Worm (Caenorhabditis elegans): ENCODE data around the gene sfxn-2.

The sfxn-2 gene

ce11 chrX:7952226-7953062 is 5.7 kb downstream of the sfxn-2 start (continued):
- TF ChIP-seq nhr-11 (tag; optimal IDR thresholded peaks at IDR 0.05) (peak; percentile 42), php-3 (GFP tag; IDR thresholded peaks at IDR 0.05) (peak; percentile 59; the same call in 1 of the 2 replicates), nhr-6 (tag; optimal IDR thresholded peaks at IDR 0.05) (no peak), F49E8.2 (tag; optimal IDR thresholded peaks at IDR 0.05; ENCODE audit: borderline replicate concordance) (no peak), nhr-48 (tag; optimal IDR thresholded peaks at IDR 0.05) (peak; percentile 55), nhr-10 (tag; optimal IDR thresholded peaks at IDR 0.05) (no peak), lim-7 (GFP tag; IDR thresholded peaks at IDR 0.05) (no peak), set-16 (GFP tag; IDR thresholded peaks at IDR 0.05) (no peak), mxl-3 (GFP tag; optimal IDR thresholded peaks at IDR 0.05) (peak; percentile 39), lin-38 (GFP tag; IDR thresholded peaks at IDR 0.05) (no peak), hlh-30 (tag; optimal IDR thresholded peaks at IDR 0.05; ENCODE audit: insufficient read depth) (peak; percentile 78), unc-39 (tag; optimal IDR thresholded peaks at IDR 0.05) (no peak), hlh-11 (tag; optimal IDR thresholded peaks at IDR 0.05) (peak; percentile 53)

- TF ChIP-seq madf-5 (GFP tag; IDR thresholded peaks at IDR 0.05) (no peak), lin-39 (tag; optimal IDR thresholded peaks at IDR 0.05) (no peak), dmd-8 (GFP tag; IDR thresholded peaks at IDR 0.05) (no peak), tra-1 (GFP tag; IDR thresholded peaks at IDR 0.05) (peak; percentile 77; the same call in 1 of the 2 replicates), pqm-1 (tag; optimal IDR thresholded peaks at IDR 0.05) (no peak), cey-2 (tag; optimal IDR thresholded peaks at IDR 0.05; ENCODE audit: borderline replicate concordance, insufficient read depth) (no peak), hmg-1.1 (GFP tag; IDR thresholded peaks at IDR 0.05) (peak; percentile 90), zfp-2 (tag; optimal IDR thresholded peaks at IDR 0.05) (peak; percentile 34), T20F7.1 (GFP tag; optimal IDR thresholded peaks at IDR 0.05) (no peak), nhr-11 (tag; optimal IDR thresholded peaks at IDR 0.05) (peak; percentile 83), sdz-12 (GFP tag; optimal IDR thresholded peaks at IDR 0.05) (no peak), saeg-2 (GFP tag; IDR thresholded peaks at IDR 0.05) (0 out of 2 replicates have a peak, but pooled peaks have one; percentile 67), zip-11 (GFP tag; IDR thresholded peaks at IDR 0.05) (no peak), lsy-2 (tag; optimal IDR thresholded peaks at IDR 0.05) (peak in 1 of 2 experiments; percentile 80), ZK337.2 (GFP tag; IDR thresholded peaks at IDR 0.05) (no peak), egl-27 (tag; optimal IDR thresholded peaks at IDR 0.05) (no peak), Y5F2A.4 (GFP tag; optimal IDR thresholded peaks at IDR 0.05) (no peak), spr-1 (tag; optimal IDR thresholded peaks at IDR 0.05) (peak; percentile 48), gei-8 (GFP tag; optimal IDR thresholded peaks at IDR 0.05) (peak; percentile 67), snpc-4 (tag; optimal IDR thresholded peaks at IDR 0.05) (no peak), egl-43 (GFP tag; IDR thresholded peaks at IDR 0.05) (peak; percentile 82), ceh-32 (tag; optimal IDR thresholded peaks at IDR 0.05; ENCODE audit: poor library complexity) (peak; percentile 56), lin-38 (GFP tag; IDR thresholded peaks at IDR 0.05) (no peak), nhr-76 (tag; optimal IDR thresholded peaks at IDR 0.05) (no peak), jun-1 (tag; optimal IDR thresholded peaks at IDR 0.05) (no peak), aha-1 (tag) (peak; percentile 99), mep-1 (tag; optimal IDR thresholded peaks at IDR 0.05) (peak; percentile 82), zfp-3 (GFP tag; conservative IDR thresholded peaks at IDR 0.05) (no peak), nhr-41 (GFP tag; IDR thresholded peaks at IDR 0.05) (no peak), mes-2 (tag; optimal IDR thresholded peaks at IDR 0.05; ENCODE audit: poor library complexity, severe bottlenecking) (peak; percentile 58), nhr-25 (tag; optimal IDR thresholded peaks at IDR 0.05; ENCODE audit: borderline replicate concordance, insufficient read depth) (no peak), lin-15B (tag; optimal IDR thresholded peaks at IDR 0.05) (no peak), tag-97 (GFP tag; IDR thresholded peaks at IDR 0.05) (no peak), nhr-237 (tag; optimal IDR thresholded peaks at IDR 0.05) (no peak), nhr-6 (tag; optimal IDR thresholded peaks at IDR 0.05) (no peak), skn-1 (tag; optimal IDR thresholded peaks at IDR 0.05) (no peak), unc-130 (GFP tag; optimal IDR thresholded peaks at IDR 0.05) (no peak), arid-1 (GFP tag; conservative IDR thresholded peaks at IDR 0.05) (no peak)
These were observed 6.5 kb downstream of the sfxn-2 start for ce11 chrX:7951578-7951977.
